Fruit fly (Drosophila melanogaster): ENCODE data around the gene CG7255.

CG7255 gene

DNA sequence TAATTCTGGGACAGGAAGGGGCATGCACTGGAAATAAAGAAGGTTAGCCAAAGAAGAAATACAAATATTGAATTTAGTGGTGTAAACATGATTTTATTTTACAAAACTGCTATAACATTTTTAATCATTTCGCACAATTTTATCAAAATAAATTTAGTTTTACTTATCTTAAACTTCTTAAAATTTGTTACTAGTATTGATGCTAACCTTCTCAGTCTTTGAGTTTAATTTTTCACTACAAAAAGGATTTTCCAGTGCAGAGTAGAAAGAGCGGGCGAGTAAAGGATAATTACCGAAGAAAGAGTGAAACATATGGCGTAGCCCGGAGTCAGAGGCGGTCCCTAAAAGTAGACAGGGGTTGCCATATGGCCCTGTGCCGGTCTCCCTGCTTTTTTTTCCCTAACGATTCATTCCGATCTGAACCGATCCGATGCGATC lies 17.0 kb downstream of the CG7255 start (continued):
- TF ChIP-seq CG12299 (tag; optimal IDR thresholded peaks at IDR 0.05): no peak
- TF ChIP-seq tgo (GFP tag; IDR thresholded peaks at IDR 0.05): no peak
- TF ChIP-seq CG16779 (GFP tag; IDR thresholded peaks at IDR 0.05): no peak
- TF ChIP-seq twi (tag; optimal IDR thresholded peaks at IDR 0.05): peak; percentile 97
- no peak for TF ChIP-seq CG7271 (tag; optimal IDR thresholded peaks at IDR 0.05)
- no peak for TF ChIP-seq Drgx (GFP tag; IDR thresholded peaks at IDR 0.05)
- TF ChIP-seq Med (GFP tag): no peak
- no peak for TF ChIP-seq Asciz (GFP tag; optimal IDR thresholded peaks at IDR 0.05)
- no peak for TF ChIP-seq ewg (GFP tag; optimal IDR thresholded peaks at IDR 0.05)
- TF ChIP-seq sens (GFP tag): peak; percentile 90
- TF ChIP-seq CG11398 (GFP tag; optimal IDR thresholded peaks at IDR 0.05): no peak
- TF ChIP-seq ftz-f1 (GFP tag; optimal IDR thresholded peaks at IDR 0.05): no peak
- no peak for TF ChIP-seq Vsx1 (GFP tag; optimal IDR thresholded peaks at IDR 0.05)
- TF ChIP-seq Sox102F (GFP tag; optimal IDR thresholded peaks at IDR 0.05): no peak
- TF ChIP-seq CG18599 (GFP tag; optimal IDR thresholded peaks at IDR 0.05): no peak
- no peak for TF ChIP-seq Sry-β (GFP tag; optimal IDR thresholded peaks at IDR 0.05)
- TF ChIP-seq lov (optimal IDR thresholded peaks at IDR 0.05): no peak
- no peak for TF ChIP-seq lov (GFP tag; IDR thresholded peaks at IDR 0.05)
- TF ChIP-seq Deaf1 (tag; optimal IDR thresholded peaks at IDR 0.05): no peak
- no peak for TF ChIP-seq pzg (GFP tag; optimal IDR thresholded peaks at IDR 0.05)
- no peak for TF ChIP-seq luna (GFP tag; optimal IDR thresholded peaks at IDR 0.05)
- TF ChIP-seq Fer3 (tag; optimal IDR thresholded peaks at IDR 0.05): no peak
- TF ChIP-seq CG8089 (GFP tag; optimal IDR thresholded peaks at IDR 0.05): no peak
- TF ChIP-seq jigr1 (GFP tag; IDR thresholded peaks at IDR 0.05): no peak
- no peak for TF ChIP-seq CG18764 (GFP tag; optimal IDR thresholded peaks at IDR 0.05)
- TF ChIP-seq CG3838 (GFP tag; optimal IDR thresholded peaks at IDR 0.05): no peak
- TF ChIP-seq CG7786 (GFP tag; optimal IDR thresholded peaks at IDR 0.05): no peak
- no peak for TF ChIP-seq mirr (GFP tag; optimal IDR thresholded peaks at IDR 0.05)
- TF ChIP-seq Abd-B (GFP tag; optimal IDR thresholded peaks at IDR 0.05): no peak
- TF ChIP-seq crol (GFP tag; IDR thresholded peaks at IDR 0.05): no peak
- TF ChIP-seq Mrtf (GFP tag; IDR thresholded peaks at IDR 0.05): no peak
- peak; percentile 2 for TF ChIP-seq CG1603 (tag; optimal IDR thresholded peaks at IDR 0.05)
- no peak for TF ChIP-seq slou (GFP tag; optimal IDR thresholded peaks at IDR 0.05)
- TF ChIP-seq Xbp1 (GFP tag; optimal IDR thresholded peaks at IDR 0.05): peak; percentile 21
- TF ChIP-seq zfh1 (GFP tag; IDR thresholded peaks at IDR 0.05): peak; percentile 63; the same call in 2 of the 3 replicates
- no peak for TF ChIP-seq CG11723 (GFP tag; optimal IDR thresholded peaks at IDR 0.05)
- TF ChIP-seq CG11696 (GFP tag; IDR thresholded peaks at IDR 0.05): no peak
- peak; percentile 82 for TF ChIP-seq CG17829 (tag; optimal IDR thresholded peaks at IDR 0.05)
- no peak for TF ChIP-seq dmrt99B (tag; optimal IDR thresholded peaks at IDR 0.05)
- peak; percentile 5 for TF ChIP-seq NK7.1 (GFP tag; optimal IDR thresholded peaks at IDR 0.05)
- TF ChIP-seq gem (tag; optimal IDR thresholded peaks at IDR 0.05): peak; percentile 72
- TF ChIP-seq CG3281 (GFP tag; optimal IDR thresholded peaks at IDR 0.05): no peak
- no peak for TF ChIP-seq wor (GFP tag; IDR thresholded peaks at IDR 0.05)
- no peak for TF ChIP-seq CG1832 (GFP tag; optimal IDR thresholded peaks at IDR 0.05)
- peak in 1 of 2 experiments; percentile 17 for TF ChIP-seq Pdp1 (GFP tag; optimal IDR thresholded peaks at IDR 0.05)
- no peak for TF ChIP-seq CG18011 (GFP tag; optimal IDR thresholded peaks at IDR 0.05)
- no peak for TF ChIP-seq mam (GFP tag; optimal IDR thresholded peaks at IDR 0.05)
- no peak for TF ChIP-seq Tbp (GFP tag; optimal IDR thresholded peaks at IDR 0.05)
- no peak for TF ChIP-seq dimm (GFP tag; IDR thresholded peaks at IDR 0.05)
- TF ChIP-seq bab2 (GFP tag; optimal IDR thresholded peaks at IDR 0.05): no peak
- no peak for TF ChIP-seq fu2 (GFP tag; optimal IDR thresholded peaks at IDR 0.05)
- TF ChIP-seq Rx (GFP tag; IDR thresholded peaks at IDR 0.05): no peak

Measured in whole organism, embryonic.